Fruit fly (Drosophila melanogaster) whole organism, embryonic: ENCODE results near the gene kibra.
A peak's percentile ranks its signal among the peaks of the same experiment; 100 is the strongest.

Experiments
- Blimp-1 ChIP-seq: fragments of 200-800 bp; sonication (Bioruptor generic); optimal IDR thresholded peaks from 3 replicates; lab custom pipeline; 2018; ENCODE audit warnings: missing biosample characterization, missing genetic modification characterization, mild to moderate bottlenecking, moderate library complexity, missing genetic modification reagents
- CG10979 ChIP-seq: fragments of 200-800 bp; sonication (Bioruptor generic); optimal IDR thresholded peaks from 2 replicates; lab custom pipeline; 2018; ENCODE audit warnings: missing biosample characterization, mild to moderate bottlenecking, missing genetic modification characterization, moderate library complexity
- CG11456 ChIP-seq: fragments of 200-800 bp; sonication (Bioruptor generic); IDR thresholded peaks from 3 replicates; pipeline ENCODE4 v1.3.6; 2022; ENCODE audit warnings: missing biosample characterization, missing genetic modification characterization
- CG11723 ChIP-seq: fragments of 200-800 bp; sonication (Bioruptor generic); optimal IDR thresholded peaks from 2 replicates; lab custom pipeline; 2017; ENCODE audit warnings: missing biosample characterization, mild to moderate bottlenecking, missing genetic modification characterization
- CG13296 ChIP-seq: fragments of 200-800 bp; sonication (Bioruptor generic); optimal IDR thresholded peaks from 3 replicates; lab custom pipeline; 2018; ENCODE audit warnings: missing biosample characterization, mild to moderate bottlenecking, missing genetic modification characterization
- CG14667 ChIP-seq: fragments of 200-800 bp; sonication (Bioruptor generic); IDR thresholded peaks from 2 replicates; pipeline ENCODE4 v1.3.6; 2022; ENCODE audit warnings: missing biosample characterization, missing genetic modification characterization
- CG15514 ChIP-seq: fragments of 200-800 bp; sonication (Bioruptor generic); optimal IDR thresholded peaks from 3 replicates; lab custom pipeline; 2017; ENCODE audit warnings: missing biosample characterization, missing genetic modification characterization, mild to moderate bottlenecking, moderate library complexity, missing genetic modification reagents
- CG16863 ChIP-seq: fragments of 200-800 bp; sonication (Bioruptor generic); optimal IDR thresholded peaks from 3 replicates; lab custom pipeline; 2016; ENCODE audit warnings: missing biosample characterization, missing genetic modification characterization
- CG17802 ChIP-seq: fragments of 200-800 bp; sonication (Bioruptor generic); optimal IDR thresholded peaks from 2 replicates; lab custom pipeline; 2018; ENCODE audit warnings: missing biosample characterization, mild to moderate bottlenecking, missing genetic modification characterization, moderate library complexity
- CG17912 ChIP-seq: fragments of 200-800 bp; sonication (Bioruptor generic); optimal IDR thresholded peaks from 2 replicates; lab custom pipeline; 2018; ENCODE audit warnings: missing biosample characterization, mild to moderate bottlenecking, missing genetic modification characterization
- CG2199 ChIP-seq: fragments of 200-800 bp; sonication (Bioruptor generic); IDR thresholded peaks from 3 replicates; pipeline ENCODE4 v1.3.6; 2022; ENCODE audit warnings: missing biosample characterization, missing genetic modification characterization
- CG33213 ChIP-seq: fragments of 200-800 bp; sonication (Bioruptor generic); optimal IDR thresholded peaks from 3 replicates; lab custom pipeline; 2016; ENCODE audit warnings: missing biosample characterization, missing genetic modification characterization
- CG3407 ChIP-seq: fragments of 200-800 bp; sonication (Bioruptor generic); optimal IDR thresholded peaks from 2 replicates; lab custom pipeline; 2018; ENCODE audit warnings: missing biosample characterization, mild to moderate bottlenecking, missing genetic modification characterization
- CG34224 ChIP-seq: fragments of 200-800 bp; sonication (Bioruptor generic); IDR thresholded peaks from 3 replicates; pipeline ENCODE4 v1.3.6; 2022; ENCODE audit warnings: missing biosample characterization, missing genetic modification characterization; ENCODE audit not compliant: partially characterized antibody
- CG43689 ChIP-seq: fragments of 200-800 bp; sonication (Bioruptor generic); IDR thresholded peaks from 2 replicates; pipeline ENCODE4 v1.3.6; 2022; ENCODE audit warnings: missing biosample characterization, missing genetic modification characterization
- CG4424 ChIP-seq: fragments of 200-800 bp; sonication (Bioruptor generic); optimal IDR thresholded peaks from 3 replicates; lab custom pipeline; 2016; ENCODE audit warnings: missing biosample characterization, missing genetic modification characterization
- CG5953 ChIP-seq: fragments of 200-800 bp; sonication (Bioruptor generic); IDR thresholded peaks from 2 replicates; pipeline ENCODE4 v1.3.6; 2022; ENCODE audit warnings: missing biosample characterization, missing genetic modification characterization
- CG7271 ChIP-seq: fragments of 200-800 bp; sonication (Bioruptor generic); optimal IDR thresholded peaks from 2 replicates; lab custom pipeline; 2018; ENCODE audit warnings: missing biosample characterization, mild to moderate bottlenecking, missing genetic modification characterization, moderate library complexity
- CG7372 ChIP-seq: fragments of 200-800 bp; sonication (Bioruptor generic); IDR thresholded peaks from 2 replicates; pipeline ENCODE4 v1.3.6; 2022; ENCODE audit warnings: missing biosample characterization, missing genetic modification characterization
- CG9817 ChIP-seq: fragments of 200-800 bp; sonication (Bioruptor generic); optimal IDR thresholded peaks from 2 replicates; lab custom pipeline; 2018; ENCODE audit warnings: missing biosample characterization, mild to moderate bottlenecking, missing genetic modification characterization, moderate library complexity
- Dfd ChIP-seq, 2 experiments: fragments of >200 bp; optimal IDR thresholded peaks; 2 replicates each; lab custom pipeline; 2017; ENCODE audit warnings: missing biosample characterization in 2 of 2, missing genetic modification characterization in 2 of 2
- Hey ChIP-seq: fragments of 200-800 bp; sonication (Bioruptor generic); optimal IDR thresholded peaks from 3 replicates; lab custom pipeline; 2018; ENCODE audit warnings: missing biosample characterization, mild to moderate bottlenecking, missing genetic modification characterization
- Med ChIP-seq: fragments of 200-800 bp; sonication (Bioruptor generic); peaks from one replicate; lab custom pipeline; 2016; ENCODE audit warnings: missing biosample characterization, missing genetic modification characterization, mild to moderate bottlenecking, inconsistent platforms, moderate library complexity
- Meics ChIP-seq: fragments of 200-800 bp; sonication (Bioruptor generic); optimal IDR thresholded peaks from 2 replicates; lab custom pipeline; 2017; ENCODE audit warnings: missing biosample characterization, mild to moderate bottlenecking, missing genetic modification characterization
- Mes4 ChIP-seq: fragments of 200-800 bp; sonication (Bioruptor generic); optimal IDR thresholded peaks from 2 replicates; lab custom pipeline; 2016; ENCODE audit warnings: missing biosample characterization, missing genetic modification characterization
- Nf-YC ChIP-seq: fragments of 200-800 bp; optimal IDR thresholded peaks from 3 replicates; lab custom pipeline; 2019; ENCODE audit warnings: missing biosample characterization, mild to moderate bottlenecking, missing genetic modification characterization, moderate library complexity
- PHDP ChIP-seq: fragments of 200-800 bp; sonication (Bioruptor generic); optimal IDR thresholded peaks from 3 replicates; lab custom pipeline; 2018; ENCODE audit warnings: missing biosample characterization, mild to moderate bottlenecking, missing genetic modification characterization, moderate library complexity
- bowl ChIP-seq: fragments of 200-800 bp; sonication (Bioruptor generic); IDR thresholded peaks from 2 replicates; pipeline ENCODE4 v1.3.6; 2022; ENCODE audit warnings: missing biosample characterization, missing genetic modification characterization
- cg ChIP-seq: fragments of 200-800 bp; sonication (Bioruptor generic); optimal IDR thresholded peaks from 3 replicates; lab custom pipeline; 2019; ENCODE audit warnings: missing biosample characterization, mild to moderate bottlenecking, missing genetic modification characterization, moderate library complexity
- dimm ChIP-seq: fragments of 200-800 bp; sonication (Bioruptor generic); IDR thresholded peaks from 2 replicates; pipeline ENCODE4 v1.3.6; 2022; ENCODE audit warnings: missing biosample characterization, missing genetic modification characterization
- dm ChIP-seq: fragments of 200-800 bp; sonication (Bioruptor generic); optimal IDR thresholded peaks from 3 replicates; lab custom pipeline; 2016; ENCODE audit warnings: missing biosample characterization, missing genetic modification characterization
- emc ChIP-seq: fragments of 200-800 bp; sonication (Bioruptor generic); optimal IDR thresholded peaks from 2 replicates; lab custom pipeline; 2016; ENCODE audit warnings: missing biosample characterization, missing genetic modification characterization
- ewg ChIP-seq: fragments of 200-800 bp; sonication (Bioruptor generic); optimal IDR thresholded peaks from 3 replicates; lab custom pipeline; 2017; ENCODE audit warnings: mild to moderate bottlenecking, missing biosample characterization, missing genetic modification reagents, missing genetic modification characterization
- fd102C ChIP-seq: fragments of 200-800 bp; sonication (Bioruptor generic); optimal IDR thresholded peaks from 2 replicates; lab custom pipeline; 2018; ENCODE audit warnings: missing biosample characterization, mild to moderate bottlenecking, missing genetic modification characterization, moderate library complexity
- gce ChIP-seq: fragments of 200-800 bp; sonication (Bioruptor generic); IDR thresholded peaks from 3 replicates; pipeline ENCODE4 v1.3.6; 2022; ENCODE audit warnings: missing biosample characterization, missing genetic modification characterization
- gfzf ChIP-seq: fragments of 200-800 bp; sonication (Bioruptor generic); optimal IDR thresholded peaks from 2 replicates; lab custom pipeline; 2016; ENCODE audit warnings: missing biosample characterization, mild to moderate bottlenecking, missing genetic modification characterization, moderate library complexity
- lab ChIP-seq: fragments of 200-800 bp; sonication (Bioruptor generic); optimal IDR thresholded peaks from 3 replicates; lab custom pipeline; 2017; ENCODE audit warnings: missing biosample characterization, missing genetic modification characterization, mild to moderate bottlenecking, moderate library complexity, missing genetic modification reagents
- lmd ChIP-seq: fragments of 200-800 bp; sonication (Bioruptor generic); IDR thresholded peaks from 2 replicates; pipeline ENCODE4 v1.3.6; 2022; ENCODE audit warnings: missing biosample characterization, missing genetic modification characterization
- mam ChIP-seq: fragments of 200-800 bp; sonication (Bioruptor generic); optimal IDR thresholded peaks from 3 replicates; lab custom pipeline; 2016; ENCODE audit warnings: missing biosample characterization, missing genetic modification characterization
- mirr ChIP-seq: fragments of 200-800 bp; sonication (Bioruptor generic); optimal IDR thresholded peaks from 3 replicates; lab custom pipeline; 2018; ENCODE audit warnings: missing biosample characterization, mild to moderate bottlenecking, missing genetic modification characterization
- mld ChIP-seq: fragments of 200-800 bp; sonication (Bioruptor generic); IDR thresholded peaks from 3 replicates; pipeline ENCODE4 v1.3.6; 2022; ENCODE audit warnings: missing biosample characterization, missing genetic modification characterization; ENCODE audit not compliant: partially characterized antibody
- psq ChIP-seq: fragments of 200-800 bp; sonication (Bioruptor generic); optimal IDR thresholded peaks from 2 replicates; lab custom pipeline; 2017; ENCODE audit warnings: missing biosample characterization, missing genetic modification characterization
- sisA ChIP-seq: fragments of 200-800 bp; sonication (Bioruptor generic); IDR thresholded peaks from 2 replicates; pipeline ENCODE4 v1.3.6; 2022; ENCODE audit warnings: missing biosample characterization, missing genetic modification characterization
- slou ChIP-seq: fragments of 200-800 bp; sonication (Bioruptor generic); optimal IDR thresholded peaks from 3 replicates; lab custom pipeline; 2016; ENCODE audit warnings: missing biosample characterization, missing genetic modification characterization
- sob ChIP-seq: fragments of 200-800 bp; sonication (Bioruptor generic); IDR thresholded peaks from 2 replicates; pipeline ENCODE4 v1.3.6; 2022; ENCODE audit warnings: missing biosample characterization, missing genetic modification characterization
- stwl ChIP-seq: fragments of 200-800 bp; sonication (Bioruptor generic); optimal IDR thresholded peaks from 3 replicates; lab custom pipeline; 2018; ENCODE audit warnings: missing biosample characterization, mild to moderate bottlenecking, missing genetic modification characterization, moderate library complexity
- unc-4 ChIP-seq: fragments of 200-800 bp; sonication (Bioruptor generic); IDR thresholded peaks from 2 replicates; pipeline ENCODE4 v1.3.6; 2022; ENCODE audit warnings: missing biosample characterization, missing genetic modification characterization; ENCODE audit not compliant: partially characterized antibody
- vfl ChIP-seq: fragments of 200-800 bp; sonication (Bioruptor generic); optimal IDR thresholded peaks from 2 replicates; lab custom pipeline; 2016; ENCODE audit warnings: missing biosample characterization, missing genetic modification characterization
- z ChIP-seq: fragments of 200-800 bp; sonication (Bioruptor generic); IDR thresholded peaks from 3 replicates; pipeline ENCODE4 v1.3.6; 2022; ENCODE audit warnings: missing biosample characterization, missing genetic modification characterization

Gene kibra

dm6 chr3R:14749077-14749798, 25.2 kb upstream of the kibra start (continued):
- TF ChIP-seq ewg (peak; percentile 44), psq (peak; percentile 27), lab (peak; percentile 91), CG17802 (tag; lab: Kevin White, UChicago) (peak; percentile 1), CG2199 (GFP tag; lab: Robert Waterston, UW) (peak; percentile 99), CG4424 (GFP tag; lab: Kevin White, UChicago) (peak; percentile 24), CG16863 (GFP tag; lab: Kevin White, UChicago) (peak; percentile 22), CG33213 (GFP tag; lab: Kevin White, UChicago) (peak; percentile 60), mam (GFP tag; lab: Kevin White, UChicago) (peak; percentile 20), mld (GFP tag; lab: Robert Waterston, UW) (peak; percentile 75; the same call in 2 of the 3 replicates), CG14667 (GFP tag; lab: Robert Waterston, UW) (no peak), gfzf (GFP tag; lab: Kevin White, UChicago) (no peak), sisA (GFP tag; lab: Robert Waterston, UW) (no peak), Nf-YC (tag; lab: Kevin White, UChicago) (peak; percentile 48), mirr (GFP tag; lab: Kevin White, UChicago) (peak; percentile 93), Med (peak; percentile 95), emc (GFP tag; lab: Kevin White, UChicago) (peak; percentile 38), bowl (GFP tag; lab: Robert Waterston, UW) (peak; percentile 33; the same call in 1 of the 2 replicates), unc-4 (GFP tag; lab: Robert Waterston, UW) (no peak; the same call in 1 of the 2 replicates), lmd (GFP tag; lab: Robert Waterston, UW) (no peak; the same call in 1 of the 2 replicates), PHDP (tag; lab: Kevin White, UChicago) (peak; percentile 85), Mes4 (peak; percentile 60), sob (GFP tag; lab: Robert Waterston, UW) (peak; percentile 69; the same call in 1 of the 2 replicates), cg (GFP tag; lab: Kevin White, UChicago) (peak; percentile 48), dm (GFP tag; lab: Kevin White, UChicago) (peak; percentile 35), CG9817 (tag; lab: Kevin White, UChicago) (peak; percentile 43), CG43689 (no peak), slou (GFP tag; lab: Kevin White, UChicago) (no peak), fd102C (GFP tag; lab: Kevin White, UChicago) (peak; percentile 89), Dfd (GFP tag; optimal IDR thresholded peaks at IDR 0.05; lab: Kevin White, UChicago) (no peak), CG7372 (GFP tag; lab: Robert Waterston, UW) (no peak), CG11456 (GFP tag; lab: Robert Waterston, UW) (no peak), stwl (tag; lab: Kevin White, UChicago) (peak; percentile 48), CG10979 (tag; lab: Kevin White, UChicago) (peak; percentile 57), CG7271 (tag; lab: Kevin White, UChicago) (peak; percentile 12), CG13296 (GFP tag; lab: Kevin White, UChicago) (peak; percentile 86), CG15514 (GFP tag; lab: Kevin White, UChicago) (peak; percentile 84), Blimp-1 (GFP tag; lab: Kevin White, UChicago) (peak; percentile 50), Meics (peak; percentile 83), dimm (GFP tag; lab: Robert Waterston, UW) (no peak), gce (GFP tag; lab: Robert Waterston, UW) (peak; percentile 52; the same call in 1 of the 3 replicates), CG5953 (GFP tag; lab: Robert Waterston, UW) (no peak), z (peak; percentile 98), vfl (GFP tag; lab: Kevin White, UChicago) (no peak), CG34224 (GFP tag; lab: Robert Waterston, UW) (peak; percentile 51; the same call in 1 of the 3 replicates), Hey (peak; percentile 86), CG11723 (GFP tag; lab: Kevin White, UChicago) (peak; percentile 71), CG17912 (peak; percentile 77), CG3407 (GFP tag; lab: Kevin White, UChicago) (peak; percentile 71)
